Worm (Caenorhabditis elegans): ENCODE data around the gene nhx-4.

nhx-4 gene

ce11 chrX:6916150-6916549, 2.1 kb downstream of the nhx-4 start (continued):
- TF ChIP-seq nhr-47 (tag; optimal IDR thresholded peaks at IDR 0.05), result peak; percentile 9
- no peak for TF ChIP-seq lin-13 (GFP tag; optimal IDR thresholded peaks at IDR 0.05)
- TF ChIP-seq ets-5 (GFP tag; IDR thresholded peaks at IDR 0.05), result no peak

ce11 chrX:6920132-6920531, 6.0 kb downstream of the nhx-4 start:
- TF ChIP-seq elt-2 (tag; optimal IDR thresholded peaks at IDR 0.05) (peak; percentile 63), isw-1 (GFP tag; IDR thresholded peaks at IDR 0.05) (no peak)

ce11 chrX:6924461-6924860, 10.4 kb downstream of the nhx-4 start, which contains the start of gene otpl-3:
TSS of gene otpl-3 (minus strand) at chrX:6924764.
- TF ChIP-seq unc-62 (GFP tag; optimal IDR thresholded peaks at IDR 0.05) (no peak), swsn-7 (tag; optimal IDR thresholded peaks at IDR 0.05) (no peak), lin-39 (tag; optimal IDR thresholded peaks at IDR 0.05) (no peak), jun-1 (tag; optimal IDR thresholded peaks at IDR 0.05) (peak; percentile 20), isw-1 (GFP tag; IDR thresholded peaks at IDR 0.05) (no peak), mep-1 (tag; optimal IDR thresholded peaks at IDR 0.05) (no peak), F16B12.6 (tag; optimal IDR thresholded peaks at IDR 0.05) (no peak), nhr-11 (tag; optimal IDR thresholded peaks at IDR 0.05) (no peak), Y116A8C.19 (tag; optimal IDR thresholded peaks at IDR 0.05; ENCODE audit: borderline replicate concordance) (no peak), efl-3 (GFP tag; optimal IDR thresholded peaks at IDR 0.05) (no peak), lsy-2 (tag; optimal IDR thresholded peaks at IDR 0.05) (no peak), rnt-1 (tag; optimal IDR thresholded peaks at IDR 0.05) (no peak), skn-1 (tag; optimal IDR thresholded peaks at IDR 0.05) (no peak), ama-1 (optimal IDR thresholded peaks at IDR 0.05) (no peak), nhr-77 (tag; optimal IDR thresholded peaks at IDR 0.05) (no peak), sptf-1 (tag; optimal IDR thresholded peaks at IDR 0.05) (no peak), nhr-84 (tag; optimal IDR thresholded peaks at IDR 0.05) (no peak), pax-3 (tag; optimal IDR thresholded peaks at IDR 0.05) (no peak), nhr-71 (tag; optimal IDR thresholded peaks at IDR 0.05) (no peak), nhr-12 (tag; optimal IDR thresholded peaks at IDR 0.05) (no peak), snu-23 (GFP tag; optimal IDR thresholded peaks at IDR 0.05) (no peak), lin-35 (GFP tag; optimal IDR thresholded peaks at IDR 0.05) (peak in 1 of 2 experiments; percentile 14), elt-2 (tag; optimal IDR thresholded peaks at IDR 0.05) (peak; percentile 81), nhr-28 (tag; optimal IDR thresholded peaks at IDR 0.05) (no peak), alr-1 (tag; optimal IDR thresholded peaks at IDR 0.05; ENCODE audit: borderline replicate concordance) (no peak), ets-5 (GFP tag; IDR thresholded peaks at IDR 0.05) (no peak), pag-3 (tag; optimal IDR thresholded peaks at IDR 0.05; ENCODE audit: borderline replicate concordance, insufficient read depth) (no peak), tlp-1 (tag; optimal IDR thresholded peaks at IDR 0.05) (no peak), lin-14 (GFP tag; optimal IDR thresholded peaks at IDR 0.05) (peak; percentile 33), hlh-4 (tag; optimal IDR thresholded peaks at IDR 0.05) (no peak), mab-9 (GFP tag; IDR thresholded peaks at IDR 0.05) (no peak), unc-98 (GFP tag; IDR thresholded peaks at IDR 0.05) (no peak), egl-27 (tag; optimal IDR thresholded peaks at IDR 0.05) (no peak), xbp-1 (tag; optimal IDR thresholded peaks at IDR 0.05) (no peak)

- TF ChIP-seq lin-14 (GFP tag; optimal IDR thresholded peaks at IDR 0.05) (peak; percentile 2), unc-98 (GFP tag; IDR thresholded peaks at IDR 0.05) (no peak), rnt-1 (tag; optimal IDR thresholded peaks at IDR 0.05) (no peak), nhr-90 (tag; optimal IDR thresholded peaks at IDR 0.05; ENCODE audit: poor library complexity) (no peak), elt-2 (tag; optimal IDR thresholded peaks at IDR 0.05) (peak; percentile 68), snu-23 (GFP tag; optimal IDR thresholded peaks at IDR 0.05) (no peak), hlh-17 (GFP tag; optimal IDR thresholded peaks at IDR 0.05; ENCODE audit: borderline replicate concordance) (no peak), blmp-1 (tag; optimal IDR thresholded peaks at IDR 0.05) (no peak)
Measured at ce11 chrX:6926952-6927351, 12.9 kb downstream of the nhx-4 start.

Data from whole organism, L1 larva.